Worm (Caenorhabditis elegans): ENCODE results near the gene F13E9.19.
A peak's percentile ranks its signal among the peaks of the same experiment; 100 is the strongest.

The F13E9.19 gene

ce11 chrIV:10915388-10915787 is 16.2 kb downstream of the F13E9.19 start, which contains the start of gene ZK593.3:
Gene ZK593.3, plus strand, starts transcription at chrIV:10915688.
- no peak for TF ChIP-seq unc-98 (GFP tag; IDR thresholded peaks at IDR 0.05)
- TF ChIP-seq lsy-2 (tag; optimal IDR thresholded peaks at IDR 0.05), result no peak
- no peak for TF ChIP-seq skn-1 (tag; optimal IDR thresholded peaks at IDR 0.05)
- TF ChIP-seq elt-2 (tag; optimal IDR thresholded peaks at IDR 0.05), result no peak
- TF ChIP-seq lin-13 (GFP tag; optimal IDR thresholded peaks at IDR 0.05), result no peak
- no peak for TF ChIP-seq dpl-1 (GFP tag; optimal IDR thresholded peaks at IDR 0.05)
- TF ChIP-seq lin-39 (tag; optimal IDR thresholded peaks at IDR 0.05), result no peak
- no peak for TF ChIP-seq aha-1 (tag; optimal IDR thresholded peaks at IDR 0.05)
- TF ChIP-seq hlh-4 (tag; optimal IDR thresholded peaks at IDR 0.05), result no peak
- no peak for TF ChIP-seq unc-62 (GFP tag; optimal IDR thresholded peaks at IDR 0.05)

DNA sequence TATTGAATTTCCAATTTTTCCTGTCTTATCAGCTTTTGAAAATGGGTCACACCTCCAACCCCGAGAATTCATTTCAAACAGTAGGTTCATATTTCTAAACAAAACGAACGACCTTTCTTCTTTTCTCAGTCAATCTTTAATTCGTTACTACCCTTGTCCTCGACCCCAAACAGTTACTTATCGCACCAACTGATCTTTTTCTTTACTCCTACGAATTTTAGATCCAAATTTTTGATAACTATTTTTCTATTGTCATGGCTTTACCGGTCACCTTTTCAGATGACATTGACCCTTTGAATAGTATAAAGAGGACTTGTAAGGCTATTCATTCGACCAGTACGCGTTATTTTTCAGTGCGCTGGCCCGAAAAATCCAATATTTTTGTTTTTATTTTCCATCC is 16.9 kb downstream of the F13E9.19 start:
- no peak for TF ChIP-seq mab-9 (GFP tag; IDR thresholded peaks at IDR 0.05)
- TF ChIP-seq nhr-85 (tag), result peak; percentile 49

DNA sequence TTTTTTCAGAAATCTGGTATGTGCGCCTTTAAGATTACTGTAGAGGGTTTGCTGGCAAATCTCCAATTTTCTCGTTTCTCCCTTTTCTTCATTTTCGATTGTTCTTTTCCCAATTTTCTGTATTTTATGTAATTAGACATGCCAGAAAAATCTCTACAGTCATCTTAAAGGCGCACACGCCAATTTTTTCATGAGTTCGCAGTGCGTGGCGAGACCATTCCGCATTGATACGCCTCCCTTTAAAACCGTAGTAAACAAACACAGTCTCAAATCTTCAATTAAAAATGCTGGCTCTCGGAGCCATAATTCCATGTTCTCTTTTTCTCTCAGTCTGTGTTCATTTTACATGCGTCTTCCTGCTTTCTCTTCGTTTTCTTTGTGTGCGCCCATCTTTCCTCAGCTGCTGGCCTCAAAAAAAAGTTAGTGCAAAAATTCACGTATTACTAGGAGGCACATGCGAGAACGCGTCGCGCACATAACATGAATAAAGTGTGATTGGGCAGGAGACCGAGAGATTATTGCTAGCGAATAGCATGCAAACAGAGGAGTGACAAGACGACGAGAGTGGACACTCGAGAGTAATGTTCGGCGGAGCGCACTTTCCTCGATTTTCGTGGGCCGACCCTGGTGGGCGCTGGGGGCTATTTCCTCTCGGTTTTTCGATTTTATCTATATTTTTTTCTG is 19.8 kb downstream of the F13E9.19 start:
- TF ChIP-seq nhr-11 (tag; optimal IDR thresholded peaks at IDR 0.05), result no peak
- TF ChIP-seq unc-62 (GFP tag; optimal IDR thresholded peaks at IDR 0.05), result no peak
- TF ChIP-seq blmp-1 (tag; optimal IDR thresholded peaks at IDR 0.05), result peak; percentile 19
- peak; percentile 47 to 64 (median 54) for TF ChIP-seq dpl-1 (GFP tag; optimal IDR thresholded peaks at IDR 0.05)
- no peak for TF ChIP-seq zag-1 (tag; optimal IDR thresholded peaks at IDR 0.05)
- peak; percentile 81 for TF ChIP-seq nhr-47 (tag; optimal IDR thresholded peaks at IDR 0.05)
- peak; percentile 92 for TF ChIP-seq nhr-20 (tag; optimal IDR thresholded peaks at IDR 0.05)
- no peak for TF ChIP-seq sptf-1 (tag; optimal IDR thresholded peaks at IDR 0.05)
- peak in 1 of 6 experiments; percentile 57 for TF ChIP-seq elt-3 (tag; optimal IDR thresholded peaks at IDR 0.05)
- TF ChIP-seq egl-27 (tag; optimal IDR thresholded peaks at IDR 0.05), result peak in 1 of 2 experiments; percentile 63
- no peak for TF ChIP-seq ets-5 (GFP tag; IDR thresholded peaks at IDR 0.05)
- peak; percentile 51 for TF ChIP-seq unc-130 (tag; optimal IDR thresholded peaks at IDR 0.05)
- TF ChIP-seq alr-1 (tag; optimal IDR thresholded peaks at IDR 0.05; ENCODE audit: borderline replicate concordance), result no peak
- TF ChIP-seq lin-39 (tag; optimal IDR thresholded peaks at IDR 0.05), result peak; percentile 10
- no peak for TF ChIP-seq egl-13 (tag; optimal IDR thresholded peaks at IDR 0.05)
- peak; percentile 40; the same call in 1 of the 2 replicates for TF ChIP-seq grh-1 (GFP tag; IDR thresholded peaks at IDR 0.05)
- peak; percentile 58 for TF ChIP-seq snpc-4 (tag; optimal IDR thresholded peaks at IDR 0.05)
- peak; percentile 45 for TF ChIP-seq jun-1 (tag; optimal IDR thresholded peaks at IDR 0.05)
- peak; percentile 57 for TF ChIP-seq elt-2 (tag; optimal IDR thresholded peaks at IDR 0.05)
- TF ChIP-seq Y116A8C.19 (tag; optimal IDR thresholded peaks at IDR 0.05; ENCODE audit: borderline replicate concordance), result no peak
- TF ChIP-seq ztf-11 (tag; optimal IDR thresholded peaks at IDR 0.05), result no peak
- peak; percentile 78 to 88 for TF ChIP-seq efl-1 (optimal IDR thresholded peaks at IDR 0.05)
- peak; percentile 60 to 93 for TF ChIP-seq efl-1 (GFP tag; optimal IDR thresholded peaks at IDR 0.05 in 1 of 2)
- TF ChIP-seq hpl-2 (GFP tag; optimal IDR thresholded peaks at IDR 0.05), result no peak
- no peak for TF ChIP-seq dsc-1 (tag; optimal IDR thresholded peaks at IDR 0.05)
- TF ChIP-seq nhr-85 (tag), result peak; percentile 91
- TF ChIP-seq fkh-10 (GFP tag; optimal IDR thresholded peaks at IDR 0.05), result peak; percentile 5
- peak; percentile 47 for TF ChIP-seq C16A3.4 (tag; optimal IDR thresholded peaks at IDR 0.05)
- TF ChIP-seq F16B12.6 (tag; optimal IDR thresholded peaks at IDR 0.05), result no peak
- peak in 1 of 2 experiments; percentile 93 for TF ChIP-seq mdl-1 (tag; optimal IDR thresholded peaks at IDR 0.05)
- TF ChIP-seq snu-23 (GFP tag; optimal IDR thresholded peaks at IDR 0.05), result peak; percentile 91
- no peak for TF ChIP-seq ceh-90 (tag; optimal IDR thresholded peaks at IDR 0.05)
- TF ChIP-seq zip-4 (GFP tag; optimal IDR thresholded peaks at IDR 0.05), result no peak
- peak; percentile 91 for TF ChIP-seq nhr-71 (tag; optimal IDR thresholded peaks at IDR 0.05)
- TF ChIP-seq C34B4.2 (tag; optimal IDR thresholded peaks at IDR 0.05), result no peak
- TF ChIP-seq xbp-1 (tag; optimal IDR thresholded peaks at IDR 0.05), result peak; percentile 83
- peak; percentile 70 to 82 for TF ChIP-seq lsy-2 (tag; optimal IDR thresholded peaks at IDR 0.05)
- TF ChIP-seq ces-1 (GFP tag; optimal IDR thresholded peaks at IDR 0.05), result no peak
- TF ChIP-seq lin-35 (GFP tag; optimal IDR thresholded peaks at IDR 0.05), result peak; percentile 72 to 76
- TF ChIP-seq ceh-82 (tag; optimal IDR thresholded peaks at IDR 0.05), result peak; percentile 48 to 81 (median 50)
- peak; percentile 75 for TF ChIP-seq unc-86 (tag; optimal IDR thresholded peaks at IDR 0.05)
